Fruit fly (Drosophila melanogaster) whole organism, embryonic: ENCODE measurements around the gene CG15373.

Source experiments
- Ada2b ChIP-seq: fragments of 200-800 bp; sonication (Bioruptor generic); IDR thresholded peaks from 2 replicates; pipeline ENCODE4 v1.3.6; 2022; ENCODE audit warnings: missing biosample characterization, missing genetic modification characterization
- Awh ChIP-seq: fragments of 200-800 bp; sonication (Bioruptor generic); IDR thresholded peaks from 2 replicates; pipeline ENCODE4, ENCODE4 v1.3.6; 2022; ENCODE audit warnings: missing biosample characterization, missing genetic modification characterization
- CG10366 ChIP-seq: fragments of 200-800 bp; sonication (Bioruptor generic); IDR thresholded peaks from 2 replicates; pipeline ENCODE4 v1.3.6; 2022; ENCODE audit warnings: missing biosample characterization, missing genetic modification characterization
- CG12391 ChIP-seq: fragments of 200-800 bp; sonication (Bioruptor generic); optimal IDR thresholded peaks from 3 replicates; lab custom pipeline; 2018; ENCODE audit warnings: missing biosample characterization, mild to moderate bottlenecking, missing genetic modification characterization, moderate library complexity
- CG12744 ChIP-seq: fragments of 200-800 bp; sonication (Bioruptor generic); optimal IDR thresholded peaks from 2 replicates; lab custom pipeline; 2016; ENCODE audit warnings: missing biosample characterization, missing genetic modification characterization
- CG16815 ChIP-seq: fragments of 200-800 bp; sonication (Bioruptor generic); optimal IDR thresholded peaks from 3 replicates; lab custom pipeline; 2017; ENCODE audit warnings: missing biosample characterization, mild to moderate bottlenecking, missing genetic modification characterization
- CG17612 ChIP-seq: fragments of 200-800 bp; sonication (Bioruptor generic); IDR thresholded peaks from 2 replicates; pipeline ENCODE4 v1.3.6; 2022; ENCODE audit warnings: missing biosample characterization, missing genetic modification characterization
- CG30020 ChIP-seq: fragments of 200-800 bp; optimal IDR thresholded peaks from 2 replicates; lab custom pipeline; 2019; ENCODE audit warnings: missing biosample characterization, mild to moderate bottlenecking, missing genetic modification characterization, moderate library complexity
- CG3065 ChIP-seq: fragments of 200-800 bp; sonication (Bioruptor generic); optimal IDR thresholded peaks from 2 replicates; lab custom pipeline; 2016; ENCODE audit warnings: missing biosample characterization, missing genetic modification characterization
- CG33213 ChIP-seq: fragments of 200-800 bp; sonication (Bioruptor generic); optimal IDR thresholded peaks from 3 replicates; lab custom pipeline; 2016; ENCODE audit warnings: missing biosample characterization, missing genetic modification characterization
- CG4617 ChIP-seq: fragments of 200-800 bp; sonication (Bioruptor generic); optimal IDR thresholded peaks from 3 replicates; lab custom pipeline; 2016; ENCODE audit warnings: missing biosample characterization, missing genetic modification characterization, borderline replicate concordance
- CG5953 ChIP-seq: fragments of 200-800 bp; sonication (Bioruptor generic); IDR thresholded peaks from 2 replicates; pipeline ENCODE4 v1.3.6; 2022; ENCODE audit warnings: missing biosample characterization, missing genetic modification characterization
- CG6765 ChIP-seq: fragments of 200-800 bp; sonication (Bioruptor generic); optimal IDR thresholded peaks from 3 replicates; lab custom pipeline; 2017; ENCODE audit warnings: missing biosample characterization, mild to moderate bottlenecking, missing genetic modification characterization
- CG7372 ChIP-seq: fragments of 200-800 bp; sonication (Bioruptor generic); IDR thresholded peaks from 2 replicates; pipeline ENCODE4 v1.3.6; 2022; ENCODE audit warnings: missing biosample characterization, missing genetic modification characterization
- CG8281 ChIP-seq: fragments of 200-800 bp; sonication (Bioruptor generic); optimal IDR thresholded peaks from 2 replicates; lab custom pipeline; 2018; ENCODE audit warnings: missing biosample characterization, mild to moderate bottlenecking, missing genetic modification characterization, moderate library complexity
- CG8359 ChIP-seq: fragments of 200-800 bp; sonication (Bioruptor generic); optimal IDR thresholded peaks from 2 replicates; lab custom pipeline; 2017; ENCODE audit warnings: missing biosample characterization, mild to moderate bottlenecking, missing genetic modification characterization, borderline replicate concordance
- CG9797 ChIP-seq: fragments of 200-800 bp; sonication (Bioruptor generic); optimal IDR thresholded peaks from 3 replicates; lab custom pipeline; 2018; ENCODE audit warnings: missing biosample characterization, mild to moderate bottlenecking, missing genetic modification characterization
- Chrac-16 ChIP-seq: fragments of 200-800 bp; sonication (Bioruptor generic); optimal IDR thresholded peaks from 3 replicates; lab custom pipeline; 2016; ENCODE audit warnings: missing biosample characterization, missing genetic modification characterization
- Dll ChIP-seq: fragments of 200-800 bp; sonication (Bioruptor generic); IDR thresholded peaks from 4 replicates; pipeline ENCODE4 v1.3.6; 2022; ENCODE audit warnings: missing biosample characterization, missing genetic modification characterization; ENCODE audit not compliant: partially characterized antibody
- Doc3 ChIP-seq: fragments of 200-800 bp; sonication (Bioruptor generic); IDR thresholded peaks from 3 replicates; pipeline ENCODE4 v1.3.6; 2022; ENCODE audit warnings: missing biosample characterization, missing genetic modification characterization; ENCODE audit not compliant: partially characterized antibody
- ERR ChIP-seq: fragments of 200-800 bp; sonication (Bioruptor generic); optimal IDR thresholded peaks from 2 replicates; lab custom pipeline; 2016; ENCODE audit warnings: missing biosample characterization, missing genetic modification characterization
- Fer1 ChIP-seq: fragments of 200-800 bp; sonication (Bioruptor generic); optimal IDR thresholded peaks from 2 replicates; lab custom pipeline; 2017; ENCODE audit warnings: missing biosample characterization, mild to moderate bottlenecking, missing genetic modification characterization
- Gsc ChIP-seq: fragments of 200-800 bp; sonication (Bioruptor generic); IDR thresholded peaks from 2 replicates; pipeline ENCODE4 v1.3.6; 2022; ENCODE audit warnings: missing biosample characterization, missing genetic modification characterization
- HLH3B ChIP-seq: fragments of 200-800 bp; sonication (Bioruptor generic); IDR thresholded peaks from 2 replicates; pipeline ENCODE4 v1.3.6; 2022; ENCODE audit warnings: missing biosample characterization, missing genetic modification characterization
- HLHmδ ChIP-seq: fragments of 200-800 bp; sonication (Bioruptor generic); optimal IDR thresholded peaks from 2 replicates; lab custom pipeline; 2018; ENCODE audit warnings: missing biosample characterization, mild to moderate bottlenecking, missing genetic modification characterization, moderate library complexity
- Hr3 ChIP-seq: fragments of 200-800 bp; sonication (Bioruptor generic); optimal IDR thresholded peaks from 3 replicates; lab custom pipeline; 2016; ENCODE audit warnings: missing biosample characterization, missing genetic modification characterization
- Hr51 ChIP-seq, 2 experiments: fragments of 200-800 bp; sonication (Bioruptor generic); optimal IDR thresholded peaks; 2 replicates in 1 of 2; 3 replicates in 1 of 2; lab custom pipeline; 2016 to 2018; ENCODE audit warnings: missing biosample characterization in 2 of 2, missing genetic modification characterization in 2 of 2, mild to moderate bottlenecking in 1 of 2, moderate library complexity in 1 of 2
- MBD-R2 ChIP-seq: fragments of 200-800 bp; sonication (Bioruptor generic); IDR thresholded peaks from 2 replicates; pipeline ENCODE4 v1.3.6; 2022; ENCODE audit warnings: missing biosample characterization, missing genetic modification characterization
- Mad ChIP-seq: fragments of 200-800 bp; sonication (Bioruptor generic); optimal IDR thresholded peaks from 2 replicates; lab custom pipeline; 2016; ENCODE audit warnings: missing biosample characterization, missing genetic modification characterization
- Mrtf ChIP-seq: fragments of 200-800 bp; sonication (Bioruptor generic); IDR thresholded peaks from 3 replicates; pipeline ENCODE4 v1.3.6; 2022; ENCODE audit warnings: missing biosample characterization, missing genetic modification characterization
- Stat92E ChIP-seq, 3 experiments: fragments of >200 bp in 2 of 3; fragments of 200-800 bp in 1 of 3; sonication (Bioruptor generic) in 1 of 3; optimal IDR thresholded peaks; 2 replicates each; lab custom pipeline; 2017 to 2019; ENCODE audit warnings: missing biosample characterization in 3 of 3, missing genetic modification characterization in 3 of 3, mild to moderate bottlenecking in 1 of 3, moderate library complexity in 1 of 3
- Tbp ChIP-seq: fragments of >200 bp; optimal IDR thresholded peaks from 2 replicates; lab custom pipeline; 2018; ENCODE audit warnings: missing biosample characterization, missing genetic modification characterization
- Xbp1 ChIP-seq: fragments of 200-800 bp; sonication (Bioruptor generic); optimal IDR thresholded peaks from 3 replicates; lab custom pipeline; 2016; ENCODE audit warnings: missing biosample characterization, mild to moderate bottlenecking, missing genetic modification characterization
- YL-1 ChIP-seq: fragments of 200-800 bp; sonication (Bioruptor generic); optimal IDR thresholded peaks from 3 replicates; lab custom pipeline; 2017; ENCODE audit warnings: missing biosample characterization, mild to moderate bottlenecking, missing genetic modification characterization
- amos ChIP-seq: fragments of 200-800 bp; sonication (Bioruptor generic); IDR thresholded peaks from 2 replicates; pipeline ENCODE4 v1.3.6; 2022; ENCODE audit warnings: missing biosample characterization, missing genetic modification characterization; ENCODE audit not compliant: partially characterized antibody
- aop ChIP-seq: fragments of 200-800 bp; sonication (Bioruptor generic); IDR thresholded peaks from 2 replicates; pipeline ENCODE4 v1.3.6; 2022; ENCODE audit warnings: missing biosample characterization, missing genetic modification characterization
- ara ChIP-seq: fragments of 200-800 bp; sonication (Bioruptor generic); IDR thresholded peaks from 2 replicates; pipeline ENCODE4 v1.3.6; 2022; ENCODE audit warnings: missing biosample characterization, missing genetic modification characterization
- chm ChIP-seq: fragments of 200-800 bp; sonication (Bioruptor generic); IDR thresholded peaks from 2 replicates; pipeline ENCODE4 v1.3.6; 2022; ENCODE audit warnings: missing biosample characterization, missing genetic modification characterization
- chn ChIP-seq: fragments of 200-800 bp; sonication (Bioruptor generic); optimal IDR thresholded peaks from 2 replicates; lab custom pipeline; 2016; ENCODE audit warnings: missing biosample characterization, missing genetic modification characterization
- da ChIP-seq: fragments of 200-800 bp; sonication (Bioruptor generic); optimal IDR thresholded peaks from 2 replicates; lab custom pipeline; 2016; ENCODE audit warnings: missing biosample characterization, missing genetic modification characterization
- dm ChIP-seq: fragments of 200-800 bp; sonication (Bioruptor generic); optimal IDR thresholded peaks from 3 replicates; lab custom pipeline; 2016; ENCODE audit warnings: missing biosample characterization, missing genetic modification characterization
- dmrt11E ChIP-seq: fragments of 200-800 bp; sonication (Bioruptor generic); optimal IDR thresholded peaks from 3 replicates; lab custom pipeline; 2018; ENCODE audit warnings: missing biosample characterization, mild to moderate bottlenecking, missing genetic modification characterization, moderate library complexity
- ems ChIP-seq: fragments of 200-800 bp; sonication (Bioruptor generic); optimal IDR thresholded peaks from 3 replicates; lab custom pipeline; 2016; ENCODE audit warnings: missing biosample characterization, missing genetic modification characterization
- kah ChIP-seq: fragments of 200-800 bp; sonication (Bioruptor generic); optimal IDR thresholded peaks from 2 replicates; lab custom pipeline; 2018; ENCODE audit warnings: missing biosample characterization, mild to moderate bottlenecking, missing genetic modification characterization
- lbe ChIP-seq: fragments of 200-800 bp; sonication (Bioruptor generic); optimal IDR thresholded peaks from 2 replicates; lab custom pipeline; 2016; ENCODE audit warnings: missing biosample characterization, mild to moderate bottlenecking, missing genetic modification characterization
- nmo ChIP-seq: fragments of 200-800 bp; sonication (Bioruptor generic); optimal IDR thresholded peaks from 2 replicates; lab custom pipeline; 2018; ENCODE audit warnings: missing biosample characterization, mild to moderate bottlenecking, missing genetic modification characterization, moderate library complexity
- pzg ChIP-seq: fragments of 200-800 bp; sonication (Bioruptor generic); optimal IDR thresholded peaks from 3 replicates; lab custom pipeline; 2018; ENCODE audit warnings: missing biosample characterization, mild to moderate bottlenecking, missing genetic modification characterization, moderate library complexity
- repo ChIP-seq: fragments of 200-800 bp; sonication (Bioruptor generic); optimal IDR thresholded peaks from 2 replicates; lab custom pipeline; 2016; ENCODE audit warnings: missing biosample characterization, missing genetic modification characterization
- slbo ChIP-seq: fragments of 200-800 bp; sonication (Bioruptor generic); IDR thresholded peaks from 2 replicates; pipeline ENCODE4 v1.3.6; 2022; ENCODE audit warnings: missing biosample characterization, missing genetic modification characterization
- sr ChIP-seq: fragments of 200-800 bp; sonication (Bioruptor generic); IDR thresholded peaks from 3 replicates; pipeline ENCODE4 v1.3.6; 2022; ENCODE audit warnings: missing biosample characterization, missing genetic modification characterization
- ssp ChIP-seq: fragments of 200-800 bp; sonication (Bioruptor generic); IDR thresholded peaks from 2 replicates; pipeline ENCODE4 v1.3.6; 2022; ENCODE audit warnings: missing biosample characterization, missing genetic modification characterization
- ttk ChIP-seq: fragments of 200-800 bp; sonication (Bioruptor generic); IDR thresholded peaks from 2 replicates; pipeline ENCODE4 v2.1.2; 2022; ENCODE audit warnings: missing biosample characterization, missing genetic modification characterization
- wor ChIP-seq: fragments of 200-800 bp; sonication (Bioruptor generic); IDR thresholded peaks from 2 replicates; pipeline ENCODE4 v1.3.6; 2022; ENCODE audit warnings: missing biosample characterization, missing genetic modification characterization

The CG15373 gene

dm6 chrX:18085470-18085797 lies 41.6 kb downstream of the CG15373 start, which contains the start of gene Ada3 (continued):
- no peak for TF ChIP-seq HLHmδ
- TF ChIP-seq Awh (GFP tag; lab: Robert Waterston, UW), result no peak
- TF ChIP-seq CG30020 (tag; lab: Kevin White, UChicago), result peak; percentile 69
- TF ChIP-seq Dll (GFP tag; lab: Robert Waterston, UW), result 0 out of 4 replicates have a peak, but pooled peaks have one; percentile 11
- peak; percentile 53 for TF ChIP-seq CG33213 (GFP tag; lab: Kevin White, UChicago)
- TF ChIP-seq CG9797 (GFP tag; lab: Kevin White, UChicago), result peak; percentile 74
- no peak for TF ChIP-seq wor (GFP tag; lab: Robert Waterston, UW)
- no peak for TF ChIP-seq CG3065 (GFP tag; lab: Kevin White, UChicago)
- TF ChIP-seq CG12391, result peak; percentile 78
- TF ChIP-seq pzg (GFP tag; lab: Kevin White, UChicago), result peak; percentile 65
- peak; percentile 61 for TF ChIP-seq chn (GFP tag; lab: Kevin White, UChicago)
- peak; percentile 47 for TF ChIP-seq ssp (GFP tag; lab: Robert Waterston, UW)
- peak; percentile 44 for TF ChIP-seq YL-1
- TF ChIP-seq Mrtf (GFP tag; lab: Robert Waterston, UW), result 0 out of 3 replicates have a peak, but pooled peaks have one; percentile 61
- TF ChIP-seq CG10366, result peak; percentile 20; the same call in 1 of the 2 replicates
- 0 out of 2 replicates have a peak, but pooled peaks have one; percentile 4 for TF ChIP-seq CG17612 (GFP tag; lab: Robert Waterston, UW)
- TF ChIP-seq kah (GFP tag; lab: Kevin White, UChicago), result no peak
- no peak for TF ChIP-seq chm (GFP tag; lab: Robert Waterston, UW)
- TF ChIP-seq aop (GFP tag; lab: Robert Waterston, UW), result no peak
- TF ChIP-seq dmrt11E (tag; lab: Kevin White, UChicago), result peak; percentile 59
- peak; percentile 68 for TF ChIP-seq MBD-R2
- TF ChIP-seq da (GFP tag; lab: Kevin White, UChicago), result peak; percentile 6
- TF ChIP-seq Fer1 (GFP tag; lab: Kevin White, UChicago), result peak; percentile 74
- no peak for TF ChIP-seq Doc3
- TF ChIP-seq CG5953, result no peak; the same call in 1 of the 2 replicates
- TF ChIP-seq ara (GFP tag; lab: Robert Waterston, UW), result no peak
- TF ChIP-seq CG8281 (tag; lab: Kevin White, UChicago), result peak; percentile 6
- peak; percentile 79 for TF ChIP-seq CG4617 (GFP tag; lab: Kevin White, UChicago)
- TF ChIP-seq HLH3B (GFP tag; lab: Robert Waterston, UW), result peak; percentile 46; the same call in 1 of the 2 replicates
- peak; percentile 18 for TF ChIP-seq CG8359
- TF ChIP-seq ems, result peak; percentile 75
- peak; percentile 64 for TF ChIP-seq ERR
- TF ChIP-seq CG12744 (GFP tag; lab: Kevin White, UChicago), result peak; percentile 58
- peak; percentile 79 for TF ChIP-seq Hr3 (GFP tag; lab: Kevin White, UChicago)
- TF ChIP-seq CG7372 (GFP tag; lab: Robert Waterston, UW), result peak; percentile 56; the same call in 1 of the 2 replicates
- no peak for TF ChIP-seq Tbp
- TF ChIP-seq Gsc (GFP tag; lab: Robert Waterston, UW), result no peak
- peak; percentile 54 for TF ChIP-seq Mad (GFP tag; lab: Kevin White, UChicago)
- peak; percentile 48 for TF ChIP-seq CG6765 (GFP tag; lab: Kevin White, UChicago)
- TF ChIP-seq Ada2b (GFP tag; lab: Robert Waterston, UW), result peak; percentile 41; the same call in 1 of the 2 replicates
- TF ChIP-seq CG16815 (GFP tag; lab: Kevin White, UChicago), result peak; percentile 66
- TF ChIP-seq Chrac-16 (GFP tag; lab: Kevin White, UChicago), result peak; percentile 79

dm6 chrX:18088432-18088831 lies 44.6 kb downstream of the CG15373 start, which contains the start of gene CG7536:
CG7536 (minus strand) TSS chrX:18088532.
- no peak for TF ChIP-seq Stat92E (GFP tag; optimal IDR thresholded peaks at IDR 0.05; lab: Kevin White, UChicago)
- TF ChIP-seq lbe (GFP tag; lab: Kevin White, UChicago), result no peak
- TF ChIP-seq dm (GFP tag; lab: Kevin White, UChicago), result no peak
- no peak for TF ChIP-seq Awh (GFP tag; lab: Robert Waterston, UW)
- TF ChIP-seq slbo (GFP tag; lab: Robert Waterston, UW), result no peak
- no peak for TF ChIP-seq repo (GFP tag; lab: Kevin White, UChicago)
- TF ChIP-seq Hr51 (GFP tag; optimal IDR thresholded peaks at IDR 0.05; lab: Kevin White, UChicago), result no peak
- TF ChIP-seq ttk, result no peak
- no peak for TF ChIP-seq nmo (GFP tag; lab: Kevin White, UChicago)
- TF ChIP-seq amos (GFP tag; lab: Robert Waterston, UW), result no peak
- no peak for TF ChIP-seq sr
- no peak for TF ChIP-seq CG17612 (GFP tag; lab: Robert Waterston, UW)
- TF ChIP-seq Xbp1 (GFP tag; lab: Kevin White, UChicago), result no peak
